Fruit fly (Drosophila melanogaster) whole organism, embryonic: Measurements from ENCODE around the gene QIL1.

Source experiments
- Blimp-1 ChIP-seq: fragments of 200-800 bp; sonication (Bioruptor generic); optimal IDR thresholded peaks from 3 replicates; lab custom pipeline; 2018; ENCODE audit warnings: missing biosample characterization, missing genetic modification characterization, mild to moderate bottlenecking, moderate library complexity, missing genetic modification reagents
- CG11085 ChIP-seq: fragments of 200-800 bp; sonication (Bioruptor generic); IDR thresholded peaks from 2 replicates; pipeline ENCODE4 v1.3.6; 2022; ENCODE audit warnings: missing biosample characterization, missing genetic modification characterization
- CG11093 ChIP-seq: fragments of 200-800 bp; sonication (Bioruptor generic); IDR thresholded peaks from 3 replicates; pipeline ENCODE4 v1.3.6; 2022; ENCODE audit warnings: missing biosample characterization, missing genetic modification characterization
- CG17361 ChIP-seq: fragments of 200-800 bp; sonication (Bioruptor generic); IDR thresholded peaks from 3 replicates; pipeline ENCODE4 v1.3.6; 2022; ENCODE audit warnings: missing biosample characterization, missing genetic modification characterization
- CG1832 ChIP-seq: fragments of 200-800 bp; sonication (Bioruptor generic); optimal IDR thresholded peaks from 2 replicates; lab custom pipeline; 2017; ENCODE audit warnings: missing biosample characterization, mild to moderate bottlenecking, missing genetic modification characterization, inconsistent platforms
- CG18619 ChIP-seq: fragments of 200-800 bp; sonication (Bioruptor generic); optimal IDR thresholded peaks from 3 replicates; lab custom pipeline; 2017; ENCODE audit warnings: missing biosample characterization, mild to moderate bottlenecking, missing genetic modification characterization
- CG2199 ChIP-seq: fragments of 200-800 bp; sonication (Bioruptor generic); IDR thresholded peaks from 3 replicates; pipeline ENCODE4 v1.3.6; 2022; ENCODE audit warnings: missing biosample characterization, missing genetic modification characterization
- CG2202 ChIP-seq: fragments of 200-800 bp; sonication (Bioruptor generic); optimal IDR thresholded peaks from 2 replicates; lab custom pipeline; 2018; ENCODE audit warnings: missing biosample characterization, mild to moderate bottlenecking, missing genetic modification characterization
- CG2712 ChIP-seq: fragments of 200-800 bp; optimal IDR thresholded peaks from 3 replicates; lab custom pipeline; 2019; ENCODE audit warnings: missing biosample characterization, mild to moderate bottlenecking, missing genetic modification characterization, moderate library complexity
- CG2875 ChIP-seq: fragments of 200-800 bp; sonication (Bioruptor generic); optimal IDR thresholded peaks from 2 replicates; lab custom pipeline; 2017; ENCODE audit warnings: missing biosample characterization, mild to moderate bottlenecking, missing genetic modification characterization, missing genetic modification reagents
- CG3726 ChIP-seq: fragments of 200-800 bp; sonication (Bioruptor generic); IDR thresholded peaks from 3 replicates; pipeline ENCODE4, ENCODE4 v1.3.6; 2022; ENCODE audit warnings: missing biosample characterization, missing genetic modification characterization
- CG3995 ChIP-seq: fragments of 200-800 bp; sonication (Bioruptor generic); optimal IDR thresholded peaks from 3 replicates; lab custom pipeline; 2016; ENCODE audit warnings: missing biosample characterization, missing genetic modification characterization
- CG4360 ChIP-seq: fragments of 200-800 bp; sonication (Bioruptor generic); IDR thresholded peaks from 2 replicates; pipeline ENCODE4 v1.3.6; 2022; ENCODE audit warnings: missing biosample characterization, missing genetic modification characterization
- CG6791 ChIP-seq: fragments of 200-800 bp; sonication (Bioruptor generic); IDR thresholded peaks from 3 replicates; pipeline ENCODE4 v1.3.6; 2022; ENCODE audit warnings: missing biosample characterization, missing genetic modification characterization; ENCODE audit not compliant: partially characterized antibody
- CG7357 ChIP-seq: fragments of 200-800 bp; sonication (Bioruptor generic); IDR thresholded peaks from 3 replicates; pipeline ENCODE4 v1.3.6; 2022; ENCODE audit warnings: missing biosample characterization, missing genetic modification characterization
- CG7372 ChIP-seq: fragments of 200-800 bp; sonication (Bioruptor generic); IDR thresholded peaks from 2 replicates; pipeline ENCODE4 v1.3.6; 2022; ENCODE audit warnings: missing biosample characterization, missing genetic modification characterization
- CG7786 ChIP-seq: fragments of 200-800 bp; sonication (Bioruptor generic); optimal IDR thresholded peaks from 2 replicates; lab custom pipeline; 2016; ENCODE audit warnings: missing biosample characterization, missing genetic modification characterization
- CG7963 ChIP-seq: fragments of 200-800 bp; sonication (Bioruptor generic); IDR thresholded peaks from 3 replicates; pipeline ENCODE4 v1.3.6; 2022; ENCODE audit warnings: missing biosample characterization, missing genetic modification characterization; ENCODE audit not compliant: partially characterized antibody
- Med ChIP-seq: fragments of 200-800 bp; sonication (Bioruptor generic); peaks from one replicate; lab custom pipeline; 2016; ENCODE audit warnings: missing biosample characterization, missing genetic modification characterization, mild to moderate bottlenecking, inconsistent platforms, moderate library complexity
- Myb ChIP-seq: fragments of 200-800 bp; sonication (Bioruptor generic); optimal IDR thresholded peaks from 2 replicates; lab custom pipeline; 2016; ENCODE audit warnings: missing biosample characterization, missing genetic modification characterization
- NK7.1 ChIP-seq: fragments of 200-800 bp; sonication (Bioruptor generic); optimal IDR thresholded peaks from 3 replicates; lab custom pipeline; 2016; ENCODE audit warnings: missing biosample characterization, missing genetic modification characterization
- Nf-YC ChIP-seq: fragments of 200-800 bp; optimal IDR thresholded peaks from 3 replicates; lab custom pipeline; 2019; ENCODE audit warnings: missing biosample characterization, mild to moderate bottlenecking, missing genetic modification characterization, moderate library complexity
- NfI ChIP-seq: fragments of 200-800 bp; sonication (Bioruptor generic); optimal IDR thresholded peaks from 3 replicates; lab custom pipeline; 2018; ENCODE audit warnings: missing biosample characterization, mild to moderate bottlenecking, missing genetic modification characterization, moderate library complexity
- Optix ChIP-seq: fragments of 200-800 bp; sonication (Bioruptor generic); IDR thresholded peaks from 3 replicates; pipeline ENCODE4 v1.3.6; 2022; ENCODE audit warnings: missing biosample characterization, missing genetic modification characterization
- Poxn ChIP-seq: fragments of 200-800 bp; sonication (Bioruptor generic); IDR thresholded peaks from 2 replicates; pipeline ENCODE4 v1.3.6; 2022; ENCODE audit warnings: missing biosample characterization, missing genetic modification characterization
- Side ChIP-seq: fragments of 200-800 bp; sonication (Bioruptor generic); optimal IDR thresholded peaks from 2 replicates; lab custom pipeline; 2016; ENCODE audit warnings: missing biosample characterization, missing genetic modification characterization
- Sin3A ChIP-seq: fragments of >200 bp; optimal IDR thresholded peaks from 2 replicates; lab custom pipeline; 2018
- Tbp ChIP-seq: fragments of >200 bp; optimal IDR thresholded peaks from 2 replicates; lab custom pipeline; 2018; ENCODE audit warnings: missing biosample characterization, missing genetic modification characterization
- ap ChIP-seq: fragments of 200-800 bp; sonication (Bioruptor generic); IDR thresholded peaks from 2 replicates; pipeline ENCODE4 v1.3.6; 2022; ENCODE audit warnings: missing biosample characterization, missing genetic modification characterization
- bcd ChIP-seq: fragments of 200-800 bp; sonication (Bioruptor generic); optimal IDR thresholded peaks from 2 replicates; lab custom pipeline; 2017; ENCODE audit warnings: missing biosample characterization, mild to moderate bottlenecking, missing genetic modification characterization
- bigmax ChIP-seq: fragments of 200-800 bp; sonication (Bioruptor generic); optimal IDR thresholded peaks from 2 replicates; lab custom pipeline; 2018; ENCODE audit warnings: missing biosample characterization, mild to moderate bottlenecking, missing genetic modification characterization
- corto ChIP-seq: fragments of 200-800 bp; sonication (Bioruptor generic); optimal IDR thresholded peaks from 2 replicates; lab custom pipeline; 2016; ENCODE audit warnings: missing biosample characterization, mild to moderate bottlenecking, missing genetic modification characterization, moderate library complexity
- dm ChIP-seq: fragments of 200-800 bp; sonication (Bioruptor generic); optimal IDR thresholded peaks from 3 replicates; lab custom pipeline; 2016; ENCODE audit warnings: missing biosample characterization, missing genetic modification characterization
- dmrt99B ChIP-seq: fragments of 200-800 bp; sonication (Bioruptor generic); optimal IDR thresholded peaks from 2 replicates; lab custom pipeline; 2018; ENCODE audit warnings: missing biosample characterization, mild to moderate bottlenecking, missing genetic modification characterization, moderate library complexity
- en ChIP-seq: fragments of 200-800 bp; sonication (Bioruptor generic); optimal IDR thresholded peaks from 2 replicates; lab custom pipeline; 2016; ENCODE audit warnings: missing biosample characterization, missing genetic modification characterization
- esg ChIP-seq: fragments of 200-800 bp; sonication (Bioruptor generic); conservative IDR thresholded peaks from 2 replicates; pipeline ENCODE4 v1.3.6; 2022; ENCODE audit warnings: missing biosample characterization, missing genetic modification characterization
- fu2 ChIP-seq: fragments of 200-800 bp; sonication (Bioruptor generic); optimal IDR thresholded peaks from 2 replicates; lab custom pipeline; 2016; ENCODE audit warnings: missing biosample characterization, missing genetic modification characterization
- kah ChIP-seq: fragments of 200-800 bp; sonication (Bioruptor generic); optimal IDR thresholded peaks from 2 replicates; lab custom pipeline; 2018; ENCODE audit warnings: missing biosample characterization, mild to moderate bottlenecking, missing genetic modification characterization
- nerfin-2 ChIP-seq: fragments of 200-800 bp; sonication (Bioruptor generic); IDR thresholded peaks from 2 replicates; pipeline ENCODE4 v1.3.6; 2022; ENCODE audit warnings: missing biosample characterization, missing genetic modification characterization; ENCODE audit not compliant: partially characterized antibody
- nom ChIP-seq: fragments of 200-800 bp; sonication (Bioruptor generic); optimal IDR thresholded peaks from 2 replicates; lab custom pipeline; 2017; ENCODE audit warnings: missing biosample characterization, missing genetic modification characterization, mild to moderate bottlenecking, moderate library complexity, missing genetic modification reagents
- pros ChIP-seq: fragments of 200-800 bp; sonication (Bioruptor generic); optimal IDR thresholded peaks from 3 replicates; lab custom pipeline; 2019; ENCODE audit warnings: missing biosample characterization, mild to moderate bottlenecking, missing genetic modification characterization, moderate library complexity
- pzg ChIP-seq: fragments of 200-800 bp; sonication (Bioruptor generic); optimal IDR thresholded peaks from 3 replicates; lab custom pipeline; 2018; ENCODE audit warnings: missing biosample characterization, mild to moderate bottlenecking, missing genetic modification characterization, moderate library complexity
- sd ChIP-seq: fragments of 200-800 bp; sonication (Bioruptor generic); optimal IDR thresholded peaks from 3 replicates; lab custom pipeline; 2018; ENCODE audit warnings: missing biosample characterization, mild to moderate bottlenecking, missing genetic modification characterization, moderate library complexity
- so ChIP-seq: fragments of 200-800 bp; sonication (Bioruptor generic); IDR thresholded peaks from 3 replicates; pipeline ENCODE4 v1.3.6; 2022; ENCODE audit warnings: missing biosample characterization, missing genetic modification characterization
- sob ChIP-seq: fragments of 200-800 bp; sonication (Bioruptor generic); IDR thresholded peaks from 2 replicates; pipeline ENCODE4 v1.3.6; 2022; ENCODE audit warnings: missing biosample characterization, missing genetic modification characterization
- stwl ChIP-seq: fragments of 200-800 bp; sonication (Bioruptor generic); optimal IDR thresholded peaks from 3 replicates; lab custom pipeline; 2018; ENCODE audit warnings: missing biosample characterization, mild to moderate bottlenecking, missing genetic modification characterization, moderate library complexity
- sug ChIP-seq: fragments of 200-800 bp; optimal IDR thresholded peaks from 2 replicates; lab custom pipeline; 2019; ENCODE audit warnings: missing biosample characterization, mild to moderate bottlenecking, missing genetic modification characterization, moderate library complexity
- tio ChIP-seq: fragments of 200-800 bp; sonication (Bioruptor generic); optimal IDR thresholded peaks from 2 replicates; lab custom pipeline; 2017; ENCODE audit warnings: missing biosample characterization, missing genetic modification characterization, inconsistent platforms
- tup ChIP-seq: fragments of 200-800 bp; sonication (Bioruptor generic); optimal IDR thresholded peaks from 2 replicates; lab custom pipeline; 2016; ENCODE audit warnings: missing biosample characterization, mild to moderate bottlenecking, missing genetic modification characterization, moderate library complexity
- unc-4 ChIP-seq: fragments of 200-800 bp; sonication (Bioruptor generic); IDR thresholded peaks from 2 replicates; pipeline ENCODE4 v1.3.6; 2022; ENCODE audit warnings: missing biosample characterization, missing genetic modification characterization; ENCODE audit not compliant: partially characterized antibody
- unpg ChIP-seq: fragments of 200-800 bp; sonication (Bioruptor generic); optimal IDR thresholded peaks from 3 replicates; lab custom pipeline; 2018; ENCODE audit warnings: missing biosample characterization, mild to moderate bottlenecking, missing genetic modification characterization, moderate library complexity
- z ChIP-seq: fragments of 200-800 bp; sonication (Bioruptor generic); IDR thresholded peaks from 3 replicates; pipeline ENCODE4 v1.3.6; 2022; ENCODE audit warnings: missing biosample characterization, missing genetic modification characterization

Gene QIL1

DNA sequence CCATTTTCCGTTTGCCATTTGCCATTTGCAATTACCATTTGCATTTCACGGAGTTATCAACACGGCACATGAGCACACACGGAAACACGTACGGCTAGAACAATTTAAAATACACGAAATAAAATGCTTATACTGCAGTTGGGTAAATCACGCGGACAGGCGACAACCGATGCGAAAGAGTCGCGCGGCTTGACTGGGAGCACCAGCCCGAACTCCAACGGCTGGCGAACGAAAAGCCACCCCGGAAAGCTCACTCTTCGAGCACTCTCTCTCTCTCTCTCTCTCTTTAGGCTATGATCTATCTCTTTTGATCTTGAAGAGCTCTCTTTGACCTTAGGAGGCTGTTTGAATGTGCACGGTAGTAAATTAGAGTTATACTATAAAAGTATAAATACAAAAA lies 44.4 kb upstream of the QIL1 start, which contains the start of gene blot (continued):
- TF ChIP-seq nom (peak; percentile 52), nerfin-2 (GFP tag; lab: Robert Waterston, UW) (no peak), unc-4 (GFP tag; lab: Robert Waterston, UW) (peak; percentile 36; the same call in 1 of the 2 replicates), esg (GFP tag; lab: Robert Waterston, UW) (no peak), dmrt99B (no peak), dm (GFP tag; lab: Kevin White, UChicago) (no peak), pzg (GFP tag; lab: Kevin White, UChicago) (no peak), Sin3A (no peak), Med (peak; percentile 3), sug (tag; lab: Kevin White, UChicago) (no peak), CG11093 (GFP tag; lab: Robert Waterston, UW) (no peak), CG4360 (GFP tag; lab: Robert Waterston, UW) (0 out of 2 replicates have a peak, but pooled peaks have one; percentile 26), CG11085 (GFP tag; lab: Robert Waterston, UW) (no peak), CG17361 (GFP tag; lab: Robert Waterston, UW) (no peak), CG3995 (GFP tag; lab: Kevin White, UChicago) (no peak), CG6791 (0 out of 3 replicates have a peak, but pooled peaks have one; percentile 52), CG7372 (GFP tag; lab: Robert Waterston, UW) (no peak), CG1832 (GFP tag; lab: Kevin White, UChicago) (no peak), NfI (GFP tag; lab: Kevin White, UChicago) (no peak), CG2875 (GFP tag; lab: Kevin White, UChicago) (no peak), CG18619 (no peak), fu2 (no peak), Blimp-1 (GFP tag; lab: Kevin White, UChicago) (no peak), en (GFP tag; lab: Kevin White, UChicago) (no peak), so (GFP tag; lab: Robert Waterston, UW) (no peak), Optix (GFP tag; lab: Robert Waterston, UW) (no peak), Myb (no peak), pros (GFP tag; lab: Kevin White, UChicago) (no peak), tio (GFP tag; lab: Kevin White, UChicago) (no peak), bigmax (GFP tag; lab: Kevin White, UChicago) (no peak), sd (tag; lab: Kevin White, UChicago) (no peak), bcd (no peak), ap (GFP tag; lab: Robert Waterston, UW) (no peak), CG2712 (tag; lab: Kevin White, UChicago) (no peak), CG7786 (no peak), Side (no peak), kah (GFP tag; lab: Kevin White, UChicago) (no peak), CG2199 (GFP tag; lab: Robert Waterston, UW) (no peak), Poxn (no peak), tup (GFP tag; lab: Kevin White, UChicago) (no peak), sob (GFP tag; lab: Robert Waterston, UW) (no peak), CG7357 (GFP tag; lab: Robert Waterston, UW) (no peak), corto (GFP tag; lab: Kevin White, UChicago) (no peak), CG2202 (tag; lab: Kevin White, UChicago) (no peak), stwl (tag; lab: Kevin White, UChicago) (no peak), Tbp (no peak), CG7963 (GFP tag; lab: Robert Waterston, UW) (no peak), CG3726 (no peak), Nf-YC (tag; lab: Kevin White, UChicago) (no peak), z (GFP tag; lab: Robert Waterston, UW) (0 out of 3 replicates have a peak, but pooled peaks have one; percentile 34), NK7.1 (GFP tag; lab: Kevin White, UChicago) (no peak), unpg (GFP tag; lab: Kevin White, UChicago) (no peak)
